Fruit fly (Drosophila melanogaster) Kc167 (cell line): ENCODE results near the gene CG3008.

Experiments
- insv ChIP-seq: fragments of >200 bp; optimal IDR thresholded peaks from 3 replicates; lab custom pipeline; 2018; ENCODE audit warnings: missing external identifiers
- psq ChIP-seq: fragments of >200 bp; optimal IDR thresholded peaks from 2 replicates; lab custom pipeline; 2017; ENCODE audit warnings: missing external identifiers

- no peak for TF ChIP-seq psq (lab: Kevin White, UChicago)
- no peak for TF ChIP-seq insv (lab: Kevin White, UChicago)
Measured at dm6 chr2L:4838494-4839320, 44.4 kb upstream of the CG3008 start.
